Worm (Caenorhabditis elegans): ENCODE data around the gene orai-1.

Gene orai-1

DNA sequence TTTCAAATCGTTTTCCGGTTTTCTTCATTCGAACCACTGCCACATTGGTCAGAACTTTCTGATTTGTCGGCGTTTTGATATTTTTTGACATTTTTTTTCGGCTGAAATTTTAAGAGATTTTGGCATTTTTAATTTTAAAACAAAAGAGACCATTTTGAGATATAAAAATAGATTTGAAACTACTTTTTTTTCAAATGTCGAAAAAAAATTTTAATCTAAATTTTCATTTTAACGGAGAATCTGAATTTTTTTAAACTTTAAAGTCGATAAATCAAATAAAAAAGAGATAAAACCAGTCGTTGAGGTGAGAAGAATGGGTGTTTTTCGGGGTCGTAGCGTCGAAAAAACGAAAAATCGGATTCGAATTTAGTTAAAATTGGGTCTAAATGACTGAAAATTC, 8.2 kb upstream of the orai-1 start, which contains the start of gene sbds-1:
sbds-1 (minus strand) TSS at position 101 of the 400 bp plus-strand sequence.
- TF ChIP-seq ZK546.5 (tag; optimal IDR thresholded peaks at IDR 0.05) = no peak

DNA sequence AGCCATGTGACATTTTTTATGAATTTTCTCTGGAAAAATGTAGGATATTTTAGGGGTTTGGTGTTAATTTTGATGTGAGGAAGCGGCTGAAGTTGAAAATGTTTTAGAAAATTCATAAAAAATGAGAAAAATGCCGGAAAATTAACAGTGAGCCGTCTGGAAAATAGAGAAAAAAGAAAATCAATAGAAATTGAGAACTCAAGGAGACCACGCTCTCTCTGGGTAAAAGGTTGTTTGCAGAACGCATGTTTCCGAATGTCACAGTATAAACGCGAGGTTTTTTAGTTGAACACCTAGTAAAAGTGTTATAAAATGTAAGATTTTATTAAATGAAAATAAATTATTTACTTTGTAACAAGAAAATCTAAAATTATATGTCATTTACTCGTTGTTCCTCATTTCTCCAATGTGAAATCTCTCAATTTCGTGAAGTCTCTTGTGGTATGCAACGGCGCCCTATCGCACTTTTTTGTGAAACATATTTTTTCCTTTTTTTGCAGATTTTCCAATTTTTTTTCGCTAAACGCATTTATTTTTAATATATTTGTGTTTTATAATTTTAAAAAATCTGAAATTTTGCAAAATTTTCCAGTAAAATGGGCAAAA, 6.3 kb upstream of the orai-1 start, which contains the start of the genes tag-266 and tag-267:
tag-266 (minus strand) TSS at position 29 of the 606 bp plus-strand sequence.
tag-267 (plus strand) TSS at position 593 of the 606 bp plus-strand sequence.
- TF ChIP-seq ztf-4 (tag; optimal IDR thresholded peaks at IDR 0.05) (no peak), ama-1 (optimal IDR thresholded peaks at IDR 0.05) (no peak), snpc-4 (tag; optimal IDR thresholded peaks at IDR 0.05) (peak; percentile 13), ztf-1 (GFP tag; conservative IDR thresholded peaks at IDR 0.05) (no peak), gmeb-1 (tag; optimal IDR thresholded peaks at IDR 0.05) (peak; percentile 52), nhr-129 (tag; optimal IDR thresholded peaks at IDR 0.05) (peak; percentile 49), F13H6.1 (tag; optimal IDR thresholded peaks at IDR 0.05) (peak; percentile 66), Y55F3AM.14 (GFP tag; optimal IDR thresholded peaks at IDR 0.05) (peak; percentile 32), unc-55 (GFP tag; optimal IDR thresholded peaks at IDR 0.05) (peak; percentile 92), C34F6.9 (tag; optimal IDR thresholded peaks at IDR 0.05) (peak; percentile 90), nhr-6 (tag; optimal IDR thresholded peaks at IDR 0.05) (no peak), mdl-1 (tag; optimal IDR thresholded peaks at IDR 0.05) (peak in 1 of 2 experiments; percentile 12), lin-13 (GFP tag; optimal IDR thresholded peaks at IDR 0.05) (peak; percentile 9), nhr-21 (tag; optimal IDR thresholded peaks at IDR 0.05) (peak; percentile 4), sma-3 (GFP tag; optimal IDR thresholded peaks at IDR 0.05) (peak; percentile 83), lsy-2 (tag; optimal IDR thresholded peaks at IDR 0.05) (peak; percentile 56 to 82), nhr-25 (tag; optimal IDR thresholded peaks at IDR 0.05) (peak; percentile 49), zag-1 (tag; optimal IDR thresholded peaks at IDR 0.05) (peak; percentile 15), mab-5 (tag; optimal IDR thresholded peaks at IDR 0.05) (no peak), crh-2 (tag; optimal IDR thresholded peaks at IDR 0.05) (peak; percentile 81), fos-1 (tag; optimal IDR thresholded peaks at IDR 0.05) (peak; percentile 59)

DNA sequence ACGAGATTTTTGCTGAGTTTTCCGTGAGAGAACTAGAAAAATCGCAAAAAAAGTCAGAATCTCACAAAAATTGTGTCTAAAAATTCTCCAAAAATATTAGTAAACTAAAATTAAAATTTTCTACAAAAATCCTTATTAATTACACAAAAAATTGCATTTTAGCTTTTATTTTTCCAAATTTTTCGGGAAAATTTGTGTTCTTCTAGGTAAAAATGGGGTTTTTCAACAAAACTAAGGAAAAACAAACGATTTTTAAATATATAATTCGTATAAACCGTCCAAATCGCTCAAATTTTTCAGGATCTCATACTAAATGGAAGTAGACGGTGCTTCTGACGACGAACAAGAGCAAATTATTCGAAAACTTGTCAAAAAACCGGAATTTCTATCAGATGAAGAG, 4.8 kb upstream of the orai-1 start, which contains the start of gene W06E11.1:
W06E11.1 (plus strand) TSS at position 301 of the 400 bp plus-strand sequence.
- no peak for TF ChIP-seq ceh-82 (tag; optimal IDR thresholded peaks at IDR 0.05)
- no peak for TF ChIP-seq alr-1 (tag; optimal IDR thresholded peaks at IDR 0.05)
- TF ChIP-seq ztf-4 (tag; optimal IDR thresholded peaks at IDR 0.05) = no peak
- no peak for TF ChIP-seq egl-27 (tag; optimal IDR thresholded peaks at IDR 0.05)
- TF ChIP-seq sem-4 (tag; optimal IDR thresholded peaks at IDR 0.05) = no peak
- no peak for TF ChIP-seq crh-2 (tag; optimal IDR thresholded peaks at IDR 0.05)
- TF ChIP-seq F13H6.1 (tag; optimal IDR thresholded peaks at IDR 0.05) = no peak
- TF ChIP-seq mbf-1 (tag; optimal IDR thresholded peaks at IDR 0.05) = no peak
- no peak for TF ChIP-seq unc-62 (GFP tag; optimal IDR thresholded peaks at IDR 0.05)
- no peak for TF ChIP-seq sma-3 (GFP tag; optimal IDR thresholded peaks at IDR 0.05)

DNA sequence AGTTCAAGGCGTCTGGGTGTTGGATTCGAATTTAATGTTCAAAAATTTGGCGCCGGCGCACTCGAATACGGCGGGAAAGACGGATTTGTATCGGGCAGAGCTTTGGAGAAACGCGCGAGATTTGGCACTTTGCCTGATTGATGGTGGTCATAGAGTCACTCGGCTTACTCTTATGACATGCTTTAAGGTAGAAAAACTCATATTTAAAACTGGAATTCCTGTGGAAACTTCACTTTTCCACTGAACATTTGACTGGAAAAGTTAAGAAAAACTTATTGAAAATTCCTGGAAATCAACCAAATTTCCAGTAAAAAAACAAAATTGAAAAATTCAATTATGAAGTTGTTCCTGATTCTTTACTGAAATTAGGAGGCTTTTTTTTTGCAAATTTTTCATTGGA, 1.9 kb upstream of the orai-1 start:
- TF ChIP-seq aly-2 (tag; optimal IDR thresholded peaks at IDR 0.05) = no peak
- no peak for TF ChIP-seq zag-1 (tag; optimal IDR thresholded peaks at IDR 0.05)
- no peak for TF ChIP-seq F13H6.1 (tag; optimal IDR thresholded peaks at IDR 0.05)
- no peak for TF ChIP-seq ZK546.5 (tag; optimal IDR thresholded peaks at IDR 0.05)
- TF ChIP-seq mdl-1 (tag; optimal IDR thresholded peaks at IDR 0.05) = no peak
- TF ChIP-seq lin-39 (tag; optimal IDR thresholded peaks at IDR 0.05) = no peak
- TF ChIP-seq lin-13 (GFP tag; optimal IDR thresholded peaks at IDR 0.05) = no peak
- no peak for TF ChIP-seq mab-5 (tag; optimal IDR thresholded peaks at IDR 0.05)
- no peak for TF ChIP-seq egl-27 (tag; optimal IDR thresholded peaks at IDR 0.05)
- no peak for TF ChIP-seq nhr-237 (tag; optimal IDR thresholded peaks at IDR 0.05)
- no peak for TF ChIP-seq gmeb-1 (tag; optimal IDR thresholded peaks at IDR 0.05)
- no peak for TF ChIP-seq peb-1 (tag; optimal IDR thresholded peaks at IDR 0.05)
- TF ChIP-seq snpc-4 (tag; optimal IDR thresholded peaks at IDR 0.05) = no peak

- TF ChIP-seq mab-5 (tag; optimal IDR thresholded peaks at IDR 0.05) (no peak), sma-9 (GFP tag; optimal IDR thresholded peaks at IDR 0.05) (no peak), sma-9 (tag; optimal IDR thresholded peaks at IDR 0.05) (no peak), blmp-1 (tag; optimal IDR thresholded peaks at IDR 0.05; ENCODE audit: insufficient read depth) (no peak), nhr-12 (tag; optimal IDR thresholded peaks at IDR 0.05) (no peak), F13H6.1 (tag; optimal IDR thresholded peaks at IDR 0.05) (peak; percentile 1), ztf-1 (GFP tag; conservative IDR thresholded peaks at IDR 0.05) (no peak), sem-4 (tag; optimal IDR thresholded peaks at IDR 0.05) (no peak), C34F6.9 (tag; optimal IDR thresholded peaks at IDR 0.05) (peak; percentile 61), nhr-25 (tag; optimal IDR thresholded peaks at IDR 0.05) (peak; percentile 15), nhr-23 (tag; optimal IDR thresholded peaks at IDR 0.05) (no peak), crh-2 (tag; optimal IDR thresholded peaks at IDR 0.05) (peak; percentile 79), lsy-2 (tag; optimal IDR thresholded peaks at IDR 0.05) (peak in 1 of 2 experiments; percentile 7), fos-1 (tag; optimal IDR thresholded peaks at IDR 0.05) (peak; percentile 33), alr-1 (tag; optimal IDR thresholded peaks at IDR 0.05) (no peak), R02D3.7 (tag; optimal IDR thresholded peaks at IDR 0.05) (no peak)
Observed at ce11 chrIII:647248-647647, 694 bp downstream of the orai-1 start.
